Fruit fly (Drosophila melanogaster): ENCODE measurements around the gene foi.

dm6 chr3L:8513258-8513657, 11.8 kb upstream of the foi start:
- no peak for TF ChIP-seq CG8478 (optimal IDR thresholded peaks at IDR 0.05)
- no peak for TF ChIP-seq CTCF (optimal IDR thresholded peaks at IDR 0.05)

Data from S2 (cell line).